Fruit fly (Drosophila melanogaster): ENCODE results near the gene CG43094.

CG43094 gene

dm6 chr3R:22780135-22780534 is 9.3 kb upstream of the CG43094 start:
- TF ChIP-seq OdsH (GFP tag; optimal IDR thresholded peaks at IDR 0.05) (no peak), rgr (GFP tag; optimal IDR thresholded peaks at IDR 0.05) (no peak), Abd-B (GFP tag; optimal IDR thresholded peaks at IDR 0.05) (no peak), tai (GFP tag; optimal IDR thresholded peaks at IDR 0.05) (no peak), foxo (GFP tag; optimal IDR thresholded peaks at IDR 0.05) (no peak), CG9705 (GFP tag; optimal IDR thresholded peaks at IDR 0.05) (no peak)

dm6 chr3R:22776457-22776856 is 5.7 kb upstream of the CG43094 start:
- no peak for TF ChIP-seq Dif (GFP tag; optimal IDR thresholded peaks at IDR 0.05; ENCODE audit: partially characterized antibody)
- no peak for TF ChIP-seq Sp1 (GFP tag; optimal IDR thresholded peaks at IDR 0.05)
- TF ChIP-seq Hr83 (GFP tag; optimal IDR thresholded peaks at IDR 0.05; ENCODE audit: poor library complexity, severe bottlenecking), result no peak
- no peak for TF ChIP-seq ey (GFP tag; optimal IDR thresholded peaks at IDR 0.05)
- TF ChIP-seq Jra (GFP tag; optimal IDR thresholded peaks at IDR 0.05), result no peak
- TF ChIP-seq Vsx2 (GFP tag; optimal IDR thresholded peaks at IDR 0.05; ENCODE audit: partially characterized antibody), result no peak
- no peak for TF ChIP-seq woc (GFP tag; optimal IDR thresholded peaks at IDR 0.05)

DNA sequence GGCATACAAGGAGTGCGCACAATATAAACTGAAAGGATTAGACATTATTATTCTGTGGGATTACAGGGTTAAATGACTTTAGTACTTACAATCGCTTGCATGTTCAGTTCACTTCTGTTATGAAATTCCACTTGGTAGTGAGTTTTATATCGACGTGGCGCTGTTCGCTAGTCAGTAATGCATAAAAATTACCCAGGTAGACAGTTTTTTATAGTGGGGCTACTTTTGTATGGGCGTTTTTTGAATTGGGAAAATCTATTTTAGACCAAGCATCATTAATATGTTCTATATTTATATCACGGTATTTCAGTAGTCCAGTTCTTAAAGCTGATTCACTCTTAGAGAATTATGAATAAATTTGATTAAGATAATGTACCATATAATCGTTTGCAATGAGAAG is 883 bp upstream of the CG43094 start, which contains the start of gene CG43095:
Gene CG43095 (minus strand): TSS at position 101 of the 400 bp plus-strand sequence.
- no peak for TF ChIP-seq rgr (GFP tag; optimal IDR thresholded peaks at IDR 0.05)
- no peak for TF ChIP-seq fru (GFP tag; optimal IDR thresholded peaks at IDR 0.05)
- no peak for TF ChIP-seq Hr78 (GFP tag; optimal IDR thresholded peaks at IDR 0.05)
- no peak for TF ChIP-seq lola (GFP tag; optimal IDR thresholded peaks at IDR 0.05)
- no peak for TF ChIP-seq dmrt93B (GFP tag; optimal IDR thresholded peaks at IDR 0.05)
- no peak for TF ChIP-seq HLH106 (tag; optimal IDR thresholded peaks at IDR 0.05)
- TF ChIP-seq Myc (optimal IDR thresholded peaks at IDR 0.05), result no peak
- no peak for TF ChIP-seq CrebA (GFP tag; optimal IDR thresholded peaks at IDR 0.05; ENCODE audit: borderline replicate concordance)
- no peak for TF ChIP-seq Vsx2 (GFP tag; optimal IDR thresholded peaks at IDR 0.05; ENCODE audit: partially characterized antibody)
- no peak for TF ChIP-seq Hr83 (GFP tag; optimal IDR thresholded peaks at IDR 0.05; ENCODE audit: poor library complexity, severe bottlenecking)
- no peak for TF ChIP-seq N (GFP tag; optimal IDR thresholded peaks at IDR 0.05)
- no peak for TF ChIP-seq CG32264 (GFP tag; optimal IDR thresholded peaks at IDR 0.05)
- no peak for TF ChIP-seq br (GFP tag; optimal IDR thresholded peaks at IDR 0.05)
- no peak for TF ChIP-seq tai (GFP tag; optimal IDR thresholded peaks at IDR 0.05)
- TF ChIP-seq CG9705 (GFP tag; optimal IDR thresholded peaks at IDR 0.05), result no peak
- no peak for TF ChIP-seq ey (GFP tag; optimal IDR thresholded peaks at IDR 0.05)

DNA sequence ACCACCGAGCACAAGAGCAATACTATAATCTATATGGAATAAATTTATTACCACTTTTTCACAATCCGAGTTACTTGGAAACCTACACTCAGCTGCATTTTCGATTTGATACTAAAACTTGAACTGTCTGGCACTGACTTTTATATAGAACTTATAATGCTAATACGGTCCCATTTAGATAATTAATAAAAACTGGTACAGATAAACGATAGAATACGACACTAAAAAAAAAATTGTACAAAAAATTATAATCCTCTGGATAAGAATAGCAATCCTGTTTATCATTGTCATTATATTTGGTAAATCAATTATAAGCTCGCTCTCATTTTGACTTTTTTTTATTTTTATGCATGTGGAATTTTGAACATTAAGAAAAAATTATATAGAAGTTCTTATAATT is 580 bp downstream of the CG43094 start, which contains the start of gene CG43093:
Gene CG43093 (minus strand): TSS at position 101 of the 400 bp plus-strand sequence.
- no peak for TF ChIP-seq pan (optimal IDR thresholded peaks at IDR 0.05)
- no peak for TF ChIP-seq dmrt93B (GFP tag; optimal IDR thresholded peaks at IDR 0.05)
- TF ChIP-seq usp (GFP tag; optimal IDR thresholded peaks at IDR 0.05), result no peak
- no peak for TF ChIP-seq CG32264 (GFP tag; optimal IDR thresholded peaks at IDR 0.05)
- TF ChIP-seq brk (GFP tag; optimal IDR thresholded peaks at IDR 0.05), result no peak
- no peak for TF ChIP-seq Sp1 (GFP tag; optimal IDR thresholded peaks at IDR 0.05)
- TF ChIP-seq Hnf4 (GFP tag; optimal IDR thresholded peaks at IDR 0.05), result no peak
- TF ChIP-seq tai (GFP tag; optimal IDR thresholded peaks at IDR 0.05), result no peak
- no peak for TF ChIP-seq ey (GFP tag; optimal IDR thresholded peaks at IDR 0.05)
- TF ChIP-seq OdsH (GFP tag; optimal IDR thresholded peaks at IDR 0.05), result no peak
- TF ChIP-seq h (GFP tag; optimal IDR thresholded peaks at IDR 0.05), result no peak
- TF ChIP-seq HLH106 (tag; optimal IDR thresholded peaks at IDR 0.05), result no peak
- no peak for TF ChIP-seq br (GFP tag; optimal IDR thresholded peaks at IDR 0.05)
- TF ChIP-seq dl (GFP tag; optimal IDR thresholded peaks at IDR 0.05; ENCODE audit: insufficient read depth in 1 of 2, partially characterized antibody in 2 of 2), result no peak
- TF ChIP-seq GATAd (GFP tag; optimal IDR thresholded peaks at IDR 0.05), result no peak
- no peak for TF ChIP-seq fru (GFP tag; optimal IDR thresholded peaks at IDR 0.05)
- TF ChIP-seq Myc (optimal IDR thresholded peaks at IDR 0.05), result no peak
- no peak for TF ChIP-seq jim (GFP tag; optimal IDR thresholded peaks at IDR 0.05)
- TF ChIP-seq Jra (GFP tag; optimal IDR thresholded peaks at IDR 0.05), result no peak
- TF ChIP-seq Dfd (GFP tag; optimal IDR thresholded peaks at IDR 0.05), result no peak

DNA sequence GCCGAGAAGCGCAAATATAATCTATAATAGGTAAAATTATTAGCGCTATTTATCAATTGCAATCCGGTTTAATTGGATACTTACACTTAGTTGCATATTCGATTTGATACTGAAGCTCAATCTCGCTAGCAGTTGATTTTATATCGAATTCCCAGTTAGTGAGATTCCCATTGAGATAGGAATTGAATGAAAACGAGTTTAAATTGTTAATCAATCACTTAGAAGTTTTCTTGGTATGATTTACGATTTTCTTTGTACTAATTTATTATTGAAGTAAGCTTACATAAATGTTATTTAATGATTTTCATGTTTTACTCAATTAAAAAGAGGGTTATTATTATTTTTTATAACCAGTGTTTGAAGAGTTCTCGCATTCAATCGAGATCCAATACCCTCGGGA is 1.2 kb downstream of the CG43094 start, which contains the start of gene CG43092:
Gene CG43092 (minus strand): TSS at position 101 of the 400 bp plus-strand sequence.
- TF ChIP-seq psq (GFP tag; optimal IDR thresholded peaks at IDR 0.05), result no peak
- TF ChIP-seq Jra (GFP tag; optimal IDR thresholded peaks at IDR 0.05), result no peak
- TF ChIP-seq fru (GFP tag; optimal IDR thresholded peaks at IDR 0.05), result no peak
- TF ChIP-seq h (GFP tag; optimal IDR thresholded peaks at IDR 0.05), result no peak
- no peak for TF ChIP-seq Hr83 (GFP tag; optimal IDR thresholded peaks at IDR 0.05; ENCODE audit: poor library complexity, severe bottlenecking)
